Fruit fly (Drosophila melanogaster) whole organism, adult: ENCODE data around the gene Jhbp5.

Source experiments
- CG11617 ChIP-seq: fragments of 200-800 bp; sonication (Bioruptor generic); optimal IDR thresholded peaks from 2 replicates; lab custom pipeline; 2017; ENCODE audit warnings: mild to moderate bottlenecking, missing biosample characterization, missing genetic modification reagents, missing genetic modification characterization
- CG12768 ChIP-seq: fragments of 200-800 bp; sonication (Bioruptor generic); optimal IDR thresholded peaks from 2 replicates; lab custom pipeline; 2017; ENCODE audit warnings: missing biosample characterization, missing genetic modification characterization, mild to moderate bottlenecking, moderate library complexity, missing genetic modification reagents
- CG14711 ChIP-seq: fragments of 200-800 bp; sonication (Bioruptor generic); optimal IDR thresholded peaks from 2 replicates; lab custom pipeline; 2018; ENCODE audit warnings: missing biosample characterization, mild to moderate bottlenecking, missing genetic modification characterization, moderate library complexity
- CG1620 ChIP-seq: fragments of 200-800 bp; sonication (Bioruptor generic); optimal IDR thresholded peaks from 2 replicates; lab custom pipeline; 2016; ENCODE audit warnings: missing biosample characterization, missing genetic modification characterization
- CG33017 ChIP-seq: fragments of 200-800 bp; sonication (Bioruptor generic); optimal IDR thresholded peaks from 2 replicates; lab custom pipeline; 2018; ENCODE audit warnings: missing biosample characterization, mild to moderate bottlenecking, missing genetic modification characterization, moderate library complexity
- CG5204 ChIP-seq: fragments of 200-800 bp; sonication (Bioruptor generic); optimal IDR thresholded peaks from 2 replicates; lab custom pipeline; 2016; ENCODE audit warnings: missing biosample characterization, missing genetic modification characterization
- CG7045 ChIP-seq: fragments of 200-800 bp; sonication (Bioruptor generic); optimal IDR thresholded peaks from 2 replicates; lab custom pipeline; 2017; ENCODE audit warnings: missing biosample characterization, mild to moderate bottlenecking, missing genetic modification characterization
- CG7101 ChIP-seq: fragments of 200-800 bp; sonication (Bioruptor generic); optimal IDR thresholded peaks from 2 replicates; lab custom pipeline; 2018; ENCODE audit warnings: missing biosample characterization, mild to moderate bottlenecking, missing genetic modification characterization, moderate library complexity
- Clk ChIP-seq: fragments of 200-800 bp; sonication (Bioruptor generic); optimal IDR thresholded peaks from 2 replicates; lab custom pipeline; 2017; ENCODE audit warnings: missing biosample characterization, missing genetic modification characterization
- Crg-1 ChIP-seq: fragments of 200-800 bp; sonication (Bioruptor generic); optimal IDR thresholded peaks from 2 replicates; lab custom pipeline; 2016; ENCODE audit warnings: missing biosample characterization, missing genetic modification characterization
- Hr96 ChIP-seq: fragments of 200-800 bp; sonication (Bioruptor generic); optimal IDR thresholded peaks from 2 replicates; lab custom pipeline; 2016; ENCODE audit warnings: missing biosample characterization, missing genetic modification characterization
- Mnt ChIP-seq: fragments of 200-800 bp; sonication (Bioruptor generic); optimal IDR thresholded peaks from 2 replicates; lab custom pipeline; 2016; ENCODE audit warnings: missing biosample characterization, mild to moderate bottlenecking, missing genetic modification characterization
- bab1 ChIP-seq: fragments of 200-800 bp; sonication (Bioruptor generic); optimal IDR thresholded peaks from 3 replicates; lab custom pipeline; 2019; ENCODE audit warnings: missing biosample characterization, mild to moderate bottlenecking, missing genetic modification characterization, moderate library complexity
- cic ChIP-seq: fragments of 200-800 bp; sonication (Bioruptor generic); optimal IDR thresholded peaks from 2 replicates; lab custom pipeline; 2017; ENCODE audit warnings: missing biosample characterization, mild to moderate bottlenecking, missing genetic modification characterization, moderate library complexity
- cnc ChIP-seq, 2 experiments: fragments of >200 bp; optimal IDR thresholded peaks; 2 replicates each; lab custom pipeline; 2017
- kay ChIP-seq: fragments of 200-800 bp; sonication (Bioruptor generic); peaks from one replicate; lab custom pipeline; 2016; ENCODE audit warnings: missing biosample characterization, missing genetic modification characterization, borderline replicate concordance
- ovo ChIP-seq: fragments of 200-800 bp; sonication (Bioruptor generic); optimal IDR thresholded peaks from 2 replicates; lab custom pipeline; 2016; ENCODE audit warnings: missing biosample characterization, missing genetic modification characterization
- pad ChIP-seq: fragments of 200-800 bp; sonication (Bioruptor generic); optimal IDR thresholded peaks from 3 replicates; lab custom pipeline; 2017; ENCODE audit warnings: missing biosample characterization, missing genetic modification characterization, mild to moderate bottlenecking, moderate library complexity, missing genetic modification reagents
- tj ChIP-seq: fragments of 200-800 bp; sonication (Bioruptor generic); optimal IDR thresholded peaks from 3 replicates; lab custom pipeline; 2017; ENCODE audit warnings: missing biosample characterization, mild to moderate bottlenecking, missing genetic modification characterization, moderate library complexity
- toe ChIP-seq: fragments of 200-800 bp; sonication (Bioruptor generic); optimal IDR thresholded peaks from 2 replicates; lab custom pipeline; 2016; ENCODE audit warnings: missing biosample characterization, missing genetic modification characterization

Gene Jhbp5

dm6 chr3R:16051329-16051679, 5.4 kb upstream of the Jhbp5 start:
- TF ChIP-seq pad (GFP tag; lab: Kevin White, UChicago) (peak; percentile 98), CG33017 (tag; lab: Kevin White, UChicago) (no peak), CG7045 (GFP tag; lab: Kevin White, UChicago) (peak; percentile 1), ovo (peak; percentile 66), toe (GFP tag; lab: Kevin White, UChicago) (no peak), kay (no peak), CG5204 (no peak), Crg-1 (GFP tag; lab: Kevin White, UChicago) (no peak), CG14711 (no peak), cic (no peak), bab1 (GFP tag; lab: Kevin White, UChicago) (peak; percentile 37), cnc (optimal IDR thresholded peaks at IDR 0.05; lab: Kevin White, UChicago) (no peak)

- TF ChIP-seq bab1 (GFP tag; lab: Kevin White, UChicago) = no peak
These were observed 4.8 kb upstream of the Jhbp5 start, which contains the start of gene msps for dm6 chr3R:16050621-16051328. Gene msps (plus strand): TSS chr3R:16050801.

- TF ChIP-seq toe (GFP tag; lab: Kevin White, UChicago) = peak; percentile 86
- peak; percentile 49 for TF ChIP-seq pad (GFP tag; lab: Kevin White, UChicago)
- peak; percentile 51 for TF ChIP-seq Mnt (GFP tag; lab: Kevin White, UChicago)
- TF ChIP-seq tj (GFP tag; lab: Kevin White, UChicago) = peak; percentile 25
- TF ChIP-seq Clk (GFP tag; lab: Kevin White, UChicago) = no peak
- peak in 1 of 2 experiments; percentile 19 for TF ChIP-seq cnc (optimal IDR thresholded peaks at IDR 0.05; lab: Kevin White, UChicago)
- TF ChIP-seq CG14711 = peak; percentile 34
- TF ChIP-seq CG12768 (GFP tag; lab: Kevin White, UChicago) = no peak
- TF ChIP-seq CG7045 (GFP tag; lab: Kevin White, UChicago) = peak; percentile 4
- peak; percentile 17 for TF ChIP-seq ovo
- peak; percentile 69 for TF ChIP-seq CG1620 (GFP tag; lab: Kevin White, UChicago)
- TF ChIP-seq CG7101 (tag; lab: Kevin White, UChicago) = peak; percentile 63
- peak; percentile 54 for TF ChIP-seq Crg-1 (GFP tag; lab: Kevin White, UChicago)
- TF ChIP-seq CG5204 = no peak
- TF ChIP-seq cic = no peak
- TF ChIP-seq CG11617 (GFP tag; lab: Kevin White, UChicago) = peak; percentile 48
- peak; percentile 72 for TF ChIP-seq Hr96 (GFP tag; lab: Kevin White, UChicago)
- no peak for TF ChIP-seq CG33017 (tag; lab: Kevin White, UChicago)
- peak; percentile 78 for TF ChIP-seq bab1 (GFP tag; lab: Kevin White, UChicago)
- TF ChIP-seq kay = no peak
These were observed 3.4 kb upstream of the Jhbp5 start, which contains the start of the genes IKKbeta and CG5013 for dm6 chr3R:16049369-16049768. Gene IKKbeta (minus strand): TSS chr3R:16049421. Gene CG5013 (plus strand): TSS chr3R:16049670.

DNA sequence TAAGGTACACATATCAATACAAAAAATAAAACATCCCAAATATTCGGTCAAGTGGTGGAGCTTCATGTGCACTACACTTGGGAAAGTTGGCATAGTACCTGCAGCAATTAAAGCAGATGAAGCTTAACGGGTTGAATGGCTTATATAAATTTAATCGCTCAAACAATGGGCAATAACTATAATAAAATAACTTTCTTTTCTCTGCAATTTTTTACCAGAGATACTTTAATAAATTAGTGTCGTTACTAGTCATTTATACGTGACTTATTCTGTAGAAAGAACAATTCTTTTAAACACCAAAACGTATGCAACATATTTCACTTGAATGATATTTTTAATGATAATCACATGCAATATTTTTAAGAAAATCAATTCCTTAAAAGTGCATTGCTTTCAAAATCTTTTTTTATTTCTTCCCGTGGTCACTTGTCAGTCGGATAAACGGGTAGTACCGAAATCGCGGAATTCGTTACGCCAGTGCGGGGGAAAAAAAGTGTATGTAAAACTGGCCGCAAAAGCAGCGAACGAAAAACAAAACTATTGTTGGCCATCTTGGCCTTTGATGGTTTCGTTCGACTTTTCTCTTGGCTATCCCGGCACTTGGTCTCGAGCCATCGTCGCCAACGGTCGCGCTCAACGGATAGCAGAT, 2.9 kb downstream of the Jhbp5 start, which contains the start of gene Jhbp4:
TSS of gene Jhbp4 (plus strand) at position 599 of the 649 bp plus-strand sequence.
- TF ChIP-seq bab1 (GFP tag; lab: Kevin White, UChicago) = no peak
- TF ChIP-seq CG7101 (tag; lab: Kevin White, UChicago) = no peak
- TF ChIP-seq cic = no peak
- no peak for TF ChIP-seq Hr96 (GFP tag; lab: Kevin White, UChicago)
- no peak for TF ChIP-seq CG7045 (GFP tag; lab: Kevin White, UChicago)
- TF ChIP-seq tj (GFP tag; lab: Kevin White, UChicago) = no peak
- no peak for TF ChIP-seq CG5204
- TF ChIP-seq Mnt (GFP tag; lab: Kevin White, UChicago) = no peak
- TF ChIP-seq CG11617 (GFP tag; lab: Kevin White, UChicago) = no peak
- TF ChIP-seq toe (GFP tag; lab: Kevin White, UChicago) = no peak
- TF ChIP-seq pad (GFP tag; lab: Kevin White, UChicago) = no peak
- no peak for TF ChIP-seq Crg-1 (GFP tag; lab: Kevin White, UChicago)
- TF ChIP-seq CG1620 (GFP tag; lab: Kevin White, UChicago) = no peak
- no peak for TF ChIP-seq Clk (GFP tag; lab: Kevin White, UChicago)
- TF ChIP-seq CG33017 (tag; lab: Kevin White, UChicago) = no peak
- TF ChIP-seq CG12768 (GFP tag; lab: Kevin White, UChicago) = no peak

DNA sequence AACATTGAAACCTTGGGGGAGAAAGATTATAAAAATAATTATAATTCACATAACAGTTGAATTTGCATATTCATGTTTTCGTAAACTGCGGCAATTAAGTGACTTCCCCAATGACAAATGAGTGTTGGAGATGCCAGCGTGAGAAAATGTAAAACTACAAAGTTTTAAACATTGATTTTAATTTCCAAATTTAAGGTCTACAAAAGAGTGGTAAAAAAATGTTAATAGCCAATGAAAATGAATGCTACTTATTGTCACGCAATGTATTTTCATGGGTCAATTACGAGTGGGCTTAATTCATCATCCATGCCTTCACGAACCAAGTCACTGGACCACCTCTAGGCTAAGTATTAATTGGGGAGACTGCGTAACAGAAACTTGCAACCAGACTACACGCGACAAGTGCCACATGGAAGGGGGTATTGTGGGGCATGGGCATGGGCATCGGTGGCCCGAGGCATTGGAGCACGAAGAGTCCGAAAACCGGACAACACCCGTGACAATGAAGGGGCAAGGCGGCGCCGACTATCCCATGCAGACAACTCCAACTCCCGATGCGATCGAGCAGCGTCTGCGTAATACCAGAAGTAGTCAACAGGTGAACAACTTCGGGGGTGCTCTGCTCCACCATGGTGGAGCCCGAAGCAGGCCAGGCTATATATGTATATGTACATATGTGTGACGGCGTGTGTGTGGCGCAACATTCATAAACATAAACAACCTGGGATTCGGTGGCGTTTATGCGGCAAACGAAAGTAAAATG, 3.6 kb downstream of the Jhbp5 start:
- TF ChIP-seq Crg-1 (GFP tag; lab: Kevin White, UChicago) (no peak), CG11617 (GFP tag; lab: Kevin White, UChicago) (no peak), cnc (optimal IDR thresholded peaks at IDR 0.05; lab: Kevin White, UChicago) (no peak), CG12768 (GFP tag; lab: Kevin White, UChicago) (no peak), cic (no peak), Mnt (GFP tag; lab: Kevin White, UChicago) (no peak), tj (GFP tag; lab: Kevin White, UChicago) (no peak), ovo (no peak), kay (no peak), bab1 (GFP tag; lab: Kevin White, UChicago) (no peak), pad (GFP tag; lab: Kevin White, UChicago) (no peak)
